Fruit fly (Drosophila melanogaster): ENCODE data around the gene CG32318.

DNA sequence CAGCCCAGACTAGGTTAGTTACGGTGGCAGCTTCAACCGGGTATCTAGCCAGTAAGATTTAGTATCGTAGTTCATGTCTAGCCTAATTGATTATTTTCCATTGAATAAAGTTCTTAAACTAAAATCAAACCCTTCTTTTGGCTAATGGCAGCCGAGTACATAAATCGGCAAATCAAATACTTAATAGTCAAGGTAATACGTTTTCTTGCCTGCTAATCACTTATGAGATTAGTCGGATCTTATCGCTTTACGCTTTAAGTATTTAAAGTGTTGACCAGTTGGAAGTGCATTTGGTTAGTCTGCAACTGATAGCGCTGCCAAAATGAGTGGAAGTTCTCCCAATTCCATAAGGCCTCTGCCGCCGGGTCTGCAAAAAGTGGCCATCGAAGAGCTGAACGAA is 14.1 kb downstream of the CG32318 start, which contains the start of gene CG33965:
- TF ChIP-seq Snoo (tag; optimal IDR thresholded peaks at IDR 0.05) = no peak
- TF ChIP-seq CG17806 (tag; optimal IDR thresholded peaks at IDR 0.05) = no peak
- no peak for TF ChIP-seq EcR (GFP tag; optimal IDR thresholded peaks at IDR 0.05)
- no peak for TF ChIP-seq CG14655 (GFP tag; optimal IDR thresholded peaks at IDR 0.05)
